Worm (Caenorhabditis elegans) whole organism, L4/young adult: ENCODE data around the gene C01G6.2.

Source experiments
- W03F9.2 ChIP-seq: fragments of 150-350 bp; optimal IDR thresholded peaks from 2 replicates; lab custom pipeline; 2014; ENCODE audit warnings: missing biosample characterization, missing genetic modification characterization
- dao-5 ChIP-seq: sonication (generic microtip); optimal IDR thresholded peaks from 2 replicates; lab custom pipeline; 2016; ENCODE audit warnings: missing genotype, missing genetic modification characterization, moderate library complexity, missing compliant biosample characterization
- him-1 ChIP-seq: sonication (generic microtip); optimal IDR thresholded peaks from 2 replicates; lab custom pipeline; 2016; ENCODE audit warnings: missing genotype, missing genetic modification reagents, missing genetic modification characterization, missing compliant biosample characterization

- TF ChIP-seq W03F9.2 (tag; lab: Kevin White, UChicago) = no peak
- no peak for TF ChIP-seq him-1 (tag; lab: Kevin White, UChicago)
- TF ChIP-seq dao-5 (tag; lab: Kevin White, UChicago) = no peak
Measured at ce11 chrII:9232923-9233322, 33.9 kb upstream of the C01G6.2 start, which contains the start of gene T26C5.2.
